Fruit fly (Drosophila melanogaster) whole organism, prepupa: Measurements from ENCODE around the gene CG11382.
A peak's percentile ranks its signal among the peaks of the same experiment; 100 is the strongest.

ENCODE experiments used
- Blimp-1 ChIP-seq: fragments of 200-800 bp; sonication (Bioruptor generic); optimal IDR thresholded peaks from 3 replicates; lab custom pipeline; 2017; ENCODE audit warnings: missing biosample characterization, missing genetic modification characterization, mild to moderate bottlenecking, moderate library complexity, missing genetic modification reagents
- CG10631 ChIP-seq: fragments of 200-800 bp; sonication (Bioruptor generic); optimal IDR thresholded peaks from 2 replicates; lab custom pipeline; 2016; ENCODE audit warnings: missing biosample characterization, missing genetic modification characterization
- CG10669 ChIP-seq: fragments of 200-800 bp; sonication (Bioruptor generic); optimal IDR thresholded peaks from 3 replicates; lab custom pipeline; 2018; ENCODE audit warnings: missing biosample characterization, mild to moderate bottlenecking, missing genetic modification characterization, moderate library complexity
- CG11762 ChIP-seq: fragments of 200-800 bp; sonication (Bioruptor generic); optimal IDR thresholded peaks from 3 replicates; lab custom pipeline; 2016; ENCODE audit warnings: missing biosample characterization, missing genetic modification characterization; ENCODE audit not compliant: insufficient read depth
- CG11902 ChIP-seq: fragments of 200-800 bp; sonication (Bioruptor generic); optimal IDR thresholded peaks from 3 replicates; lab custom pipeline; 2016; ENCODE audit warnings: missing biosample characterization, missing genetic modification characterization
- CG15336 ChIP-seq: fragments of 200-800 bp; sonication (Bioruptor generic); IDR thresholded peaks from 2 replicates; pipeline ENCODE4 v1.3.6; 2022; ENCODE audit warnings: missing biosample characterization, missing genetic modification characterization
- CG1621 ChIP-seq: fragments of 200-800 bp; sonication (Bioruptor generic); optimal IDR thresholded peaks from 3 replicates; lab custom pipeline; 2018; ENCODE audit warnings: missing biosample characterization, mild to moderate bottlenecking, missing genetic modification characterization
- CG16779 ChIP-seq: fragments of 200-800 bp; sonication (Bioruptor generic); optimal IDR thresholded peaks from 3 replicates; lab custom pipeline; 2017; ENCODE audit warnings: missing biosample characterization, mild to moderate bottlenecking, missing genetic modification characterization
- CG31627 ChIP-seq: fragments of 200-800 bp; sonication (Bioruptor generic); optimal IDR thresholded peaks from 3 replicates; lab custom pipeline; 2016; ENCODE audit warnings: missing biosample characterization, missing genetic modification characterization
- CG32006 ChIP-seq: fragments of 200-800 bp; sonication (Bioruptor generic); optimal IDR thresholded peaks from 3 replicates; lab custom pipeline; 2017; ENCODE audit warnings: missing biosample characterization, mild to moderate bottlenecking, missing genetic modification characterization
- CG34406 ChIP-seq: fragments of 200-800 bp; sonication (Bioruptor generic); optimal IDR thresholded peaks from 3 replicates; lab custom pipeline; 2016; ENCODE audit warnings: missing biosample characterization, missing genetic modification characterization
- CG3919 ChIP-seq: fragments of 200-800 bp; sonication (Bioruptor generic); optimal IDR thresholded peaks from 3 replicates; lab custom pipeline; 2016; ENCODE audit warnings: missing biosample characterization, missing genetic modification characterization
- CG4318 ChIP-seq: fragments of 200-800 bp; sonication (Bioruptor generic); optimal IDR thresholded peaks from 3 replicates; lab custom pipeline; 2017; ENCODE audit warnings: missing biosample characterization, mild to moderate bottlenecking, missing genetic modification characterization
- CG6276 ChIP-seq: fragments of 200-800 bp; sonication (Bioruptor generic); optimal IDR thresholded peaks from 2 replicates; lab custom pipeline; 2017; ENCODE audit warnings: missing biosample characterization, mild to moderate bottlenecking, missing genetic modification characterization
- CG6792 ChIP-seq: fragments of 200-800 bp; sonication (Bioruptor generic); optimal IDR thresholded peaks from 3 replicates; lab custom pipeline; 2016; ENCODE audit warnings: missing biosample characterization, missing genetic modification characterization
- CG6808 ChIP-seq: fragments of 200-800 bp; sonication (Bioruptor generic); optimal IDR thresholded peaks from 3 replicates; lab custom pipeline; 2017; ENCODE audit warnings: missing biosample characterization, missing genetic modification characterization, mild to moderate bottlenecking, moderate library complexity, missing genetic modification reagents
- CG6854 ChIP-seq: fragments of 200-800 bp; sonication (Bioruptor generic); optimal IDR thresholded peaks from 2 replicates; lab custom pipeline; 2017; ENCODE audit warnings: missing biosample characterization, mild to moderate bottlenecking, missing genetic modification characterization
- CG7368 ChIP-seq: fragments of 200-800 bp; sonication (Bioruptor generic); optimal IDR thresholded peaks from 3 replicates; lab custom pipeline; 2016; ENCODE audit warnings: missing biosample characterization, missing genetic modification characterization
- CG8319 ChIP-seq: fragments of 200-800 bp; sonication (Bioruptor generic); optimal IDR thresholded peaks from 3 replicates; lab custom pipeline; 2016; ENCODE audit warnings: missing biosample characterization, missing genetic modification characterization
- CG8632 ChIP-seq: fragments of 200-800 bp; sonication (Bioruptor generic); optimal IDR thresholded peaks from 3 replicates; lab custom pipeline; 2016; ENCODE audit warnings: missing biosample characterization, missing genetic modification characterization
- CG9139 ChIP-seq: fragments of 200-800 bp; sonication (Bioruptor generic); optimal IDR thresholded peaks from 3 replicates; lab custom pipeline; 2017; ENCODE audit warnings: missing biosample characterization, mild to moderate bottlenecking, missing genetic modification characterization
- Eip75B ChIP-seq: fragments of 200-800 bp; sonication (Bioruptor generic); optimal IDR thresholded peaks from 3 replicates; lab custom pipeline; 2016; ENCODE audit warnings: missing biosample characterization, missing genetic modification characterization
- Eip78C ChIP-seq: fragments of 200-800 bp; sonication (Bioruptor generic); peaks from one replicate; lab custom pipeline; 2016; ENCODE audit warnings: missing biosample characterization, missing genetic modification characterization
- Ets21C ChIP-seq: fragments of 200-800 bp; sonication (Bioruptor generic); optimal IDR thresholded peaks from 3 replicates; lab custom pipeline; 2016; ENCODE audit warnings: missing biosample characterization, missing genetic modification characterization
- Ets96B ChIP-seq: fragments of 200-800 bp; optimal IDR thresholded peaks from 2 replicates; lab custom pipeline; 2019; ENCODE audit warnings: missing biosample characterization, mild to moderate bottlenecking, missing genetic modification characterization, moderate library complexity
- Gug ChIP-seq: fragments of 200-800 bp; sonication (Bioruptor generic); IDR thresholded peaks from 2 replicates; pipeline ENCODE4 v1.3.6; 2022; ENCODE audit warnings: missing biosample characterization, missing genetic modification characterization
- Hr38 ChIP-seq: sonication (Bioruptor generic); optimal IDR thresholded peaks from 2 replicates; lab custom pipeline; 2016; ENCODE audit warnings: missing biosample characterization, missing genetic modification characterization
- Hr4 ChIP-seq: fragments of 200-800 bp; sonication (Bioruptor generic); optimal IDR thresholded peaks from 3 replicates; lab custom pipeline; 2016; ENCODE audit warnings: missing biosample characterization, missing genetic modification characterization
- Lpt ChIP-seq: fragments of 200-800 bp; sonication (Bioruptor generic); optimal IDR thresholded peaks from 3 replicates; lab custom pipeline; 2016; ENCODE audit warnings: missing biosample characterization, missing genetic modification characterization
- Met ChIP-seq: fragments of 200-800 bp; sonication (Bioruptor generic); optimal IDR thresholded peaks from 3 replicates; lab custom pipeline; 2016; ENCODE audit warnings: missing biosample characterization, missing genetic modification characterization
- OdsH ChIP-seq: fragments of 200-800 bp; sonication (Bioruptor generic); optimal IDR thresholded peaks from 3 replicates; lab custom pipeline; 2016; ENCODE audit warnings: missing biosample characterization, missing genetic modification characterization
- Sox102F ChIP-seq: fragments of 200-800 bp; sonication (Bioruptor generic); optimal IDR thresholded peaks from 2 replicates; lab custom pipeline; 2016; ENCODE audit warnings: missing biosample characterization, mild to moderate bottlenecking, missing genetic modification characterization
- Sox14 ChIP-seq: fragments of 200-800 bp; sonication (Bioruptor generic); optimal IDR thresholded peaks from 3 replicates; lab custom pipeline; 2016; ENCODE audit warnings: missing biosample characterization, missing genetic modification characterization
- Sox15 ChIP-seq: fragments of 200-800 bp; sonication (Bioruptor generic); optimal IDR thresholded peaks from 3 replicates; lab custom pipeline; 2016; ENCODE audit warnings: missing biosample characterization, missing genetic modification characterization
- achi ChIP-seq: fragments of 200-800 bp; sonication (Bioruptor generic); optimal IDR thresholded peaks from 3 replicates; lab custom pipeline; 2016; ENCODE audit warnings: missing biosample characterization, missing genetic modification characterization
- cyc ChIP-seq: fragments of 200-800 bp; sonication (Bioruptor generic); optimal IDR thresholded peaks from 3 replicates; lab custom pipeline; 2016; ENCODE audit warnings: missing biosample characterization, missing genetic modification characterization
- dac ChIP-seq: fragments of 200-800 bp; sonication (Bioruptor generic); optimal IDR thresholded peaks from 2 replicates; lab custom pipeline; 2017; ENCODE audit warnings: missing biosample characterization, mild to moderate bottlenecking, missing genetic modification characterization
- dsx ChIP-seq: fragments of 200-800 bp; optimal IDR thresholded peaks from 3 replicates; lab custom pipeline; 2019; ENCODE audit warnings: missing biosample characterization, mild to moderate bottlenecking, missing genetic modification characterization, moderate library complexity; ENCODE audit not compliant: poor library complexity, severe bottlenecking
- eg ChIP-seq: fragments of 200-800 bp; sonication (Bioruptor generic); IDR thresholded peaks from 3 replicates; pipeline ENCODE4 v1.3.6; 2022; ENCODE audit warnings: missing biosample characterization, missing genetic modification characterization
- esn ChIP-seq: fragments of 200-800 bp; sonication (Bioruptor generic); optimal IDR thresholded peaks from 2 replicates; lab custom pipeline; 2016; ENCODE audit warnings: missing biosample characterization, mild to moderate bottlenecking, missing genetic modification characterization, moderate library complexity
- fkh ChIP-seq: fragments of 200-800 bp; sonication (Bioruptor generic); optimal IDR thresholded peaks from 3 replicates; lab custom pipeline; 2017; ENCODE audit warnings: missing biosample characterization, mild to moderate bottlenecking, missing genetic modification characterization, moderate library complexity
- lz ChIP-seq: fragments of 200-800 bp; sonication (Bioruptor generic); optimal IDR thresholded peaks from 3 replicates; lab custom pipeline; 2016; ENCODE audit warnings: missing biosample characterization, missing genetic modification characterization
- net ChIP-seq: fragments of 200-800 bp; sonication (Bioruptor generic); optimal IDR thresholded peaks from 3 replicates; lab custom pipeline; 2016; ENCODE audit warnings: missing biosample characterization, missing genetic modification characterization
- ss ChIP-seq, 2 experiments: fragments of 200-800 bp; sonication (Bioruptor generic); optimal IDR thresholded peaks; 2 replicates in 1 of 2; 3 replicates in 1 of 2; lab custom pipeline; 2017 to 2018; ENCODE audit warnings: mild to moderate bottlenecking in 2 of 2, missing biosample characterization in 2 of 2, missing genetic modification characterization in 2 of 2, moderate library complexity in 1 of 2
- svp ChIP-seq: fragments of 200-800 bp; sonication (Bioruptor generic); peaks from one replicate; lab custom pipeline; 2016; ENCODE audit warnings: missing biosample characterization, missing genetic modification characterization
- topi ChIP-seq: fragments of 200-800 bp; sonication (Bioruptor generic); optimal IDR thresholded peaks from 3 replicates; lab custom pipeline; 2016; ENCODE audit warnings: missing biosample characterization, missing genetic modification characterization
- vri ChIP-seq: fragments of 200-800 bp; sonication (Bioruptor generic); optimal IDR thresholded peaks from 3 replicates; lab custom pipeline; 2016; ENCODE audit warnings: missing biosample characterization, mild to moderate bottlenecking, missing genetic modification characterization

CG11382 gene

DNA sequence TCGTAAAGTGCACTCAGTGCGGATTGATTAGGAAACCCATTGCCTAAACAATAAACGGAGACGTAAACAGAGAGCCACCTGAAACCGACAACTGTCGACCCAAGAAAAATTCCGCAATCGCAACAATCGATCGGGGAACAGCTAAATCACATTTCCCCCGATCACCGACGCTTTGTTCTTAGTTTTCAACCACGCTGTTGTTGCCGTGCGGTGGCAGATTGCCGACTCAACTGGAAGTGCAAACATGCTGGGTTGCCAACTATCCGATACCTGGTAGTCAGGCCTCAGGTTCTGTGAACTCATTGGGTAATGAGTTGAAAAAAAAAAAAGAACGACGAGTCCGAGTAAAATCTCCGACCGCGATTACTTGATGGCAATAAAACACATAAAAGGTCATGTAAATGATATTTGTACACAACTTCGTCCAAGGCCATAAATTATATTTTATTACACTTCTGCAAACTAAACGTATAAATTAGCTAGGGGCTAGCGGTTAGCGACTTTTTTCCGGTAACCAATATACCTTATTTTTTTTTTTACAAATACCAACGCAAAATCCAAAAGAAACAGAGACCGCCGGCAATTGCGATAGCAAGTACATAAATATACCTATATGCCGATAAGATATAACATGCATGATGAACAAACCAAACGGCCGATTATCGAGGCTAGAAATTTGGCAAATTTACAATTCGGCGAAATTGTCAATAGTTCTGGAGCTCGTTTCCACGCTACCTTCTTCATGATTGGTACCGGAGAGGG lies 39.5 kb upstream of the CG11382 start, which contains the start of gene CG11378:
Gene CG11378 (plus strand): TSS at position 712 of the 762 bp plus-strand sequence.
- peak; percentile 24 for TF ChIP-seq Eip78C (GFP tag; lab: Kevin White, UChicago)
- no peak for TF ChIP-seq ss (GFP tag; optimal IDR thresholded peaks at IDR 0.05; lab: Kevin White, UChicago)
- no peak for TF ChIP-seq CG6808 (GFP tag; lab: Kevin White, UChicago)
- peak; percentile 50 for TF ChIP-seq svp (GFP tag; lab: Kevin White, UChicago)
- no peak for TF ChIP-seq Gug (GFP tag; lab: Robert Waterston, UW)

DNA sequence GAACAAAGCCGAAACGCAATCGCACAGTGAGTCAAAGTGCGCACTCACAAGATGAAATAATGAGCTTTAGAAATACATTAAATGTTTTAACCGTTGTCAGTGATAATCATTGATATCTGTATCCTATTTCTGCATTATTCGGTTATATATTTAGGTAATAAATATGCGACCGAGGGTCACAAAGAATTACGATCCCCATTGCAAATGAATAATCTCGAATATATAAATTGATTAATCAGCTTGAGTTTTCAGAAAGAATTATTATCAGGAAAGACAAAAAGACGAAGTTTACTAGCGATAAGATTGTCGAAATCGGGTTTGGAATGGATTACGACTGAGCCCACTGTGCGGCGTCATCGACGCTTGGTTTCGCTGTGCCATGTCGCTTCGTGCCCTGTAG lies 38.8 kb upstream of the CG11382 start:
- no peak for TF ChIP-seq Hr38 (GFP tag; lab: Kevin White, UChicago)
- TF ChIP-seq CG11762 (GFP tag; lab: Kevin White, UChicago), result peak; percentile 30
- TF ChIP-seq CG32006, result peak; percentile 54
- peak; percentile 48 for TF ChIP-seq CG31627 (GFP tag; lab: Kevin White, UChicago)
- TF ChIP-seq CG11902, result peak; percentile 30
- no peak for TF ChIP-seq CG15336 (GFP tag; lab: Robert Waterston, UW)
- no peak for TF ChIP-seq CG8319 (GFP tag; lab: Kevin White, UChicago)
- peak; percentile 19 for TF ChIP-seq CG9139 (GFP tag; lab: Kevin White, UChicago)
- peak; percentile 57 for TF ChIP-seq CG10669
- peak; percentile 44 for TF ChIP-seq CG3919 (GFP tag; lab: Kevin White, UChicago)
- peak; percentile 55 for TF ChIP-seq Sox14 (GFP tag; lab: Kevin White, UChicago)
- peak; percentile 18 for TF ChIP-seq Sox15 (GFP tag; lab: Kevin White, UChicago)
- peak; percentile 48 to 69 for TF ChIP-seq ss (GFP tag; optimal IDR thresholded peaks at IDR 0.05; lab: Kevin White, UChicago)
- TF ChIP-seq topi (GFP tag; lab: Kevin White, UChicago), result peak; percentile 74
- peak; percentile 26 for TF ChIP-seq Hr4 (GFP tag; lab: Kevin White, UChicago)
- TF ChIP-seq net, result peak; percentile 35
- TF ChIP-seq eg (GFP tag; lab: Robert Waterston, UW), result no peak
- TF ChIP-seq Eip78C (GFP tag; lab: Kevin White, UChicago), result peak; percentile 78
- TF ChIP-seq Lpt (GFP tag; lab: Kevin White, UChicago), result no peak
- peak; percentile 45 for TF ChIP-seq CG6792
- no peak for TF ChIP-seq fkh
- TF ChIP-seq dac (GFP tag; lab: Kevin White, UChicago), result no peak
- peak; percentile 15 for TF ChIP-seq CG6276 (GFP tag; lab: Kevin White, UChicago)
- TF ChIP-seq CG16779 (tag; lab: Kevin White, UChicago), result peak; percentile 26
- TF ChIP-seq CG6808 (GFP tag; lab: Kevin White, UChicago), result peak; percentile 69
- TF ChIP-seq Met (GFP tag; lab: Kevin White, UChicago), result peak; percentile 75
- peak; percentile 55 for TF ChIP-seq Eip75B (GFP tag; lab: Kevin White, UChicago)
- TF ChIP-seq achi (GFP tag; lab: Kevin White, UChicago), result peak; percentile 37
- TF ChIP-seq CG4318 (GFP tag; lab: Kevin White, UChicago), result no peak
- peak; percentile 53 for TF ChIP-seq CG34406
- no peak for TF ChIP-seq CG1621
- TF ChIP-seq Ets96B (tag; lab: Kevin White, UChicago), result peak; percentile 46
- TF ChIP-seq CG8632 (GFP tag; lab: Kevin White, UChicago), result peak; percentile 60
- TF ChIP-seq esn, result peak; percentile 70
- TF ChIP-seq Ets21C (GFP tag; lab: Kevin White, UChicago), result peak; percentile 42
- peak; percentile 78 for TF ChIP-seq vri (GFP tag; lab: Kevin White, UChicago)
- TF ChIP-seq OdsH, result peak; percentile 57
- no peak for TF ChIP-seq Gug (GFP tag; lab: Robert Waterston, UW)
- peak; percentile 30 for TF ChIP-seq CG6854 (GFP tag; lab: Kevin White, UChicago)
- peak; percentile 58 for TF ChIP-seq lz (GFP tag; lab: Kevin White, UChicago)
- TF ChIP-seq CG10631 (GFP tag; lab: Kevin White, UChicago), result peak; percentile 42
- peak; percentile 60 for TF ChIP-seq Sox102F (GFP tag; lab: Kevin White, UChicago)
- TF ChIP-seq Blimp-1 (GFP tag; lab: Kevin White, UChicago), result peak; percentile 38
- TF ChIP-seq cyc (GFP tag; lab: Kevin White, UChicago), result peak; percentile 49
- TF ChIP-seq CG7368 (GFP tag; lab: Kevin White, UChicago), result peak; percentile 33
- peak; percentile 30 for TF ChIP-seq dsx
- TF ChIP-seq svp (GFP tag; lab: Kevin White, UChicago), result peak; percentile 93
